Worm (Caenorhabditis elegans): ENCODE measurements around the gene T26C12.1.

T26C12.1 gene

ce11 chrIV:3256866-3257265 is 1.8 kb upstream of the T26C12.1 start:
- TF ChIP-seq nhr-23 (tag; optimal IDR thresholded peaks at IDR 0.05) (peak; percentile 16), ztf-11 (tag; optimal IDR thresholded peaks at IDR 0.05) (no peak)

ce11 chrIV:3260216-3260615 is 1.5 kb downstream of the T26C12.1 start:
- no peak for TF ChIP-seq daf-12 (tag; optimal IDR thresholded peaks at IDR 0.05)
- no peak for TF ChIP-seq unc-39 (tag; optimal IDR thresholded peaks at IDR 0.05)
- TF ChIP-seq nhr-12 (tag; optimal IDR thresholded peaks at IDR 0.05), result no peak
- no peak for TF ChIP-seq fos-1 (tag; optimal IDR thresholded peaks at IDR 0.05)
- no peak for TF ChIP-seq aly-2 (tag; optimal IDR thresholded peaks at IDR 0.05)
- no peak for TF ChIP-seq lsy-12 (tag; optimal IDR thresholded peaks at IDR 0.05)
- no peak for TF ChIP-seq lin-15B (tag; optimal IDR thresholded peaks at IDR 0.05)
- TF ChIP-seq jun-1 (tag; optimal IDR thresholded peaks at IDR 0.05), result no peak
- TF ChIP-seq ceh-16 (tag; optimal IDR thresholded peaks at IDR 0.05), result no peak
- TF ChIP-seq nhr-237 (tag; optimal IDR thresholded peaks at IDR 0.05), result no peak
- TF ChIP-seq fkh-10 (GFP tag; optimal IDR thresholded peaks at IDR 0.05), result no peak
- no peak for TF ChIP-seq ceh-9 (tag; optimal IDR thresholded peaks at IDR 0.05)
- no peak for TF ChIP-seq elt-1 (tag; optimal IDR thresholded peaks at IDR 0.05)
- no peak for TF ChIP-seq hmg-11 (tag; optimal IDR thresholded peaks at IDR 0.05)
- TF ChIP-seq ztf-11 (tag; optimal IDR thresholded peaks at IDR 0.05), result no peak
- TF ChIP-seq nfya-1 (tag; optimal IDR thresholded peaks at IDR 0.05; ENCODE audit: insufficient read depth), result no peak
- TF ChIP-seq ama-1 (optimal IDR thresholded peaks at IDR 0.05), result no peak
- no peak for TF ChIP-seq mml-1 (tag; optimal IDR thresholded peaks at IDR 0.05)

ce11 chrIV:3261761-3262160 is 3.1 kb downstream of the T26C12.1 start:
- TF ChIP-seq ceh-9 (tag; optimal IDR thresholded peaks at IDR 0.05) (no peak), nfya-1 (tag; optimal IDR thresholded peaks at IDR 0.05; ENCODE audit: insufficient read depth) (peak; percentile 93)

- TF ChIP-seq unc-62 (GFP tag; optimal IDR thresholded peaks at IDR 0.05) (no peak), nhr-23 (tag; optimal IDR thresholded peaks at IDR 0.05) (no peak), eor-1 (tag; optimal IDR thresholded peaks at IDR 0.05) (no peak), fkh-10 (GFP tag; optimal IDR thresholded peaks at IDR 0.05) (no peak), ceh-16 (tag; optimal IDR thresholded peaks at IDR 0.05) (no peak), daf-12 (tag; optimal IDR thresholded peaks at IDR 0.05) (no peak), skn-1 (tag; optimal IDR thresholded peaks at IDR 0.05) (no peak), jun-1 (tag; optimal IDR thresholded peaks at IDR 0.05) (no peak), egl-5 (tag; optimal IDR thresholded peaks at IDR 0.05) (no peak), snpc-4 (tag; optimal IDR thresholded peaks at IDR 0.05) (no peak), ceh-82 (tag; optimal IDR thresholded peaks at IDR 0.05) (no peak), tbx-2 (tag; optimal IDR thresholded peaks at IDR 0.05) (no peak), fos-1 (tag; optimal IDR thresholded peaks at IDR 0.05) (no peak), pha-4 (tag; optimal IDR thresholded peaks at IDR 0.05) (no peak)
Measured at ce11 chrIV:3265657-3266056, 6.9 kb downstream of the T26C12.1 start, which contains the start of gene T26C12.2. Gene T26C12.2 (minus strand): TSS chrIV:3265757.

ce11 chrIV:3266841-3267240 is 8.1 kb downstream of the T26C12.1 start:
- TF ChIP-seq tbx-2 (tag; optimal IDR thresholded peaks at IDR 0.05) (no peak), ceh-9 (tag; optimal IDR thresholded peaks at IDR 0.05) (no peak), nhr-11 (tag; optimal IDR thresholded peaks at IDR 0.05) (no peak)

ce11 chrIV:3267581-3267980 is 8.9 kb downstream of the T26C12.1 start, which contains the start of gene clec-173:
Gene clec-173 (minus strand): TSS chrIV:3267681.
- TF ChIP-seq nfya-1 (tag; optimal IDR thresholded peaks at IDR 0.05; ENCODE audit: insufficient read depth), result no peak
- no peak for TF ChIP-seq pha-4 (tag; optimal IDR thresholded peaks at IDR 0.05)
- no peak for TF ChIP-seq nhr-43 (tag; optimal IDR thresholded peaks at IDR 0.05; ENCODE audit: poor library complexity, severe bottlenecking)
- TF ChIP-seq nhr-77 (tag; optimal IDR thresholded peaks at IDR 0.05), result no peak
- no peak for TF ChIP-seq ceh-82 (tag; optimal IDR thresholded peaks at IDR 0.05)
- TF ChIP-seq fkh-10 (GFP tag; optimal IDR thresholded peaks at IDR 0.05), result no peak
- no peak for TF ChIP-seq nhr-67 (tag; optimal IDR thresholded peaks at IDR 0.05)
- no peak for TF ChIP-seq ztf-11 (tag; optimal IDR thresholded peaks at IDR 0.05)
- TF ChIP-seq daf-12 (tag; optimal IDR thresholded peaks at IDR 0.05), result no peak
- TF ChIP-seq unc-39 (tag; optimal IDR thresholded peaks at IDR 0.05), result no peak

ce11 chrIV:3271342-3271741 is 12.6 kb downstream of the T26C12.1 start:
- no peak for TF ChIP-seq nhr-28 (tag; optimal IDR thresholded peaks at IDR 0.05)
- TF ChIP-seq nhr-25 (tag; optimal IDR thresholded peaks at IDR 0.05), result no peak

All from whole organism, L3 larva.